Fruit fly (Drosophila melanogaster): ENCODE results near the gene CG42661.
"Not testable (repeated sequence)": the region's sequence is repeated elsewhere in the genome, so short reads cannot be mapped to it uniquely, and the experiment has no call there.

The CG42661 gene

dm6 chr3L:7450553-7450952 is 14.8 kb upstream of the CG42661 start, which contains the start of gene CG33278:
CG33278 (plus strand) TSS chr3L:7450853.
- TF ChIP-seq pan (optimal IDR thresholded peaks at IDR 0.05): no peak
- TF ChIP-seq EcR (GFP tag; optimal IDR thresholded peaks at IDR 0.05): no peak
- TF ChIP-seq psq (optimal IDR thresholded peaks at IDR 0.05): no peak
- no peak for TF ChIP-seq Dll (optimal IDR thresholded peaks at IDR 0.05)
- TF ChIP-seq CG8478 (optimal IDR thresholded peaks at IDR 0.05): no peak
- no peak for TF ChIP-seq usp (GFP tag; optimal IDR thresholded peaks at IDR 0.05)

dm6 chr3L:7455849-7456248 is 9.5 kb upstream of the CG42661 start, which contains the start of gene ppk26:
ppk26 (plus strand) TSS chr3L:7456149.
- TF ChIP-seq Dll (optimal IDR thresholded peaks at IDR 0.05): no peak
- TF ChIP-seq psq (optimal IDR thresholded peaks at IDR 0.05): no peak
- TF ChIP-seq EcR (GFP tag; optimal IDR thresholded peaks at IDR 0.05): no peak
- no peak for TF ChIP-seq usp (GFP tag; optimal IDR thresholded peaks at IDR 0.05)
- no peak for TF ChIP-seq CG8478 (optimal IDR thresholded peaks at IDR 0.05)
- TF ChIP-seq pan (optimal IDR thresholded peaks at IDR 0.05): no peak

dm6 chr3L:7470202-7470601 is 4.9 kb downstream of the CG42661 start, which contains the start of gene CG8543:
CG8543 (minus strand) TSS chr3L:7470302.
- TF ChIP-seq CG8478 (optimal IDR thresholded peaks at IDR 0.05): no peak
- no peak for TF ChIP-seq usp (GFP tag; optimal IDR thresholded peaks at IDR 0.05)
- TF ChIP-seq EcR (GFP tag; optimal IDR thresholded peaks at IDR 0.05): no peak
- no peak for TF ChIP-seq Dll (optimal IDR thresholded peaks at IDR 0.05)
- no peak for TF ChIP-seq pan (optimal IDR thresholded peaks at IDR 0.05)
- no peak for TF ChIP-seq psq (optimal IDR thresholded peaks at IDR 0.05)

- TF ChIP-seq psq (optimal IDR thresholded peaks at IDR 0.05) (no peak), Dll (optimal IDR thresholded peaks at IDR 0.05) (no peak), CG8478 (optimal IDR thresholded peaks at IDR 0.05) (no peak), pan (optimal IDR thresholded peaks at IDR 0.05) (no peak), EcR (GFP tag; optimal IDR thresholded peaks at IDR 0.05) (no peak), usp (GFP tag; optimal IDR thresholded peaks at IDR 0.05) (no peak)
Observed at dm6 chr3L:7471259-7471658, 6.0 kb downstream of the CG42661 start, which contains the start of gene CG8541. CG8541 (plus strand) TSS chr3L:7471559.

dm6 chr3L:7475270-7475669 is 10.0 kb downstream of the CG42661 start, which contains the start of gene CG43292:
CG43292 (plus strand) TSS chr3L:7475570.
- TF ChIP-seq usp (GFP tag; optimal IDR thresholded peaks at IDR 0.05): no peak
- no peak for TF ChIP-seq Dll (optimal IDR thresholded peaks at IDR 0.05)
- TF ChIP-seq psq (optimal IDR thresholded peaks at IDR 0.05): no peak
- no peak for TF ChIP-seq CG8478 (optimal IDR thresholded peaks at IDR 0.05)
- TF ChIP-seq pan (optimal IDR thresholded peaks at IDR 0.05): no peak
- TF ChIP-seq EcR (GFP tag; optimal IDR thresholded peaks at IDR 0.05): no peak

- TF ChIP-seq Dll (optimal IDR thresholded peaks at IDR 0.05) (no peak), CG8478 (optimal IDR thresholded peaks at IDR 0.05) (no peak), EcR (GFP tag; optimal IDR thresholded peaks at IDR 0.05) (no peak), usp (GFP tag; optimal IDR thresholded peaks at IDR 0.05) (no peak), pan (optimal IDR thresholded peaks at IDR 0.05) (no peak), psq (optimal IDR thresholded peaks at IDR 0.05) (no peak)
Observed at dm6 chr3L:7485667-7486066, 20.4 kb downstream of the CG42661 start, which contains the start of gene mthl6. mthl6 (plus strand) TSS chr3L:7485967.

- TF ChIP-seq CG8478 (optimal IDR thresholded peaks at IDR 0.05) (no peak), Dll (optimal IDR thresholded peaks at IDR 0.05) (no peak), psq (optimal IDR thresholded peaks at IDR 0.05) (no peak), pan (optimal IDR thresholded peaks at IDR 0.05) (no peak), EcR (GFP tag; optimal IDR thresholded peaks at IDR 0.05) (no peak)
Observed at dm6 chr3L:7491564-7491963, 26.3 kb downstream of the CG42661 start, which contains the start of gene Cyp316a1. Cyp316a1 (plus strand) TSS chr3L:7491864.

dm6 chr3L:7496097-7496496 is 30.8 kb downstream of the CG42661 start, which contains the start of gene Cyp4d8:
Cyp4d8 (minus strand) TSS chr3L:7496197.
- no peak for TF ChIP-seq usp (GFP tag; optimal IDR thresholded peaks at IDR 0.05)
- TF ChIP-seq pan (optimal IDR thresholded peaks at IDR 0.05): no peak
- no peak for TF ChIP-seq CG8478 (optimal IDR thresholded peaks at IDR 0.05)
- no peak for TF ChIP-seq EcR (GFP tag; optimal IDR thresholded peaks at IDR 0.05)
- TF ChIP-seq Dll (optimal IDR thresholded peaks at IDR 0.05): no peak
- TF ChIP-seq psq (optimal IDR thresholded peaks at IDR 0.05): no peak

- not testable (repeated sequence) for TF ChIP-seq Dll (optimal IDR thresholded peaks at IDR 0.05); psq (optimal IDR thresholded peaks at IDR 0.05); EcR (GFP tag; optimal IDR thresholded peaks at IDR 0.05)
Observed at dm6 chr3L:7498731-7499130, 33.4 kb downstream of the CG42661 start, which contains the start of gene CG8539. CG8539 (minus strand) TSS chr3L:7498831.

- TF ChIP-seq CG8478 (optimal IDR thresholded peaks at IDR 0.05) (no peak), pan (optimal IDR thresholded peaks at IDR 0.05) (no peak), usp (GFP tag; optimal IDR thresholded peaks at IDR 0.05) (no peak), Dll (optimal IDR thresholded peaks at IDR 0.05) (no peak), psq (optimal IDR thresholded peaks at IDR 0.05) (no peak), EcR (GFP tag; optimal IDR thresholded peaks at IDR 0.05) (no peak)
Observed at dm6 chr3L:7506117-7506516, 40.8 kb downstream of the CG42661 start, which contains the start of gene CG7548. CG7548 (minus strand) TSS chr3L:7506217.

dm6 chr3L:7510414-7511384 is 45.4 kb downstream of the CG42661 start, which contains the start of gene CG7546:
CG7546 (plus strand) TSS chr3L:7510986.
- no peak for TF ChIP-seq EcR (GFP tag; optimal IDR thresholded peaks at IDR 0.05)
- no peak for TF ChIP-seq pan (optimal IDR thresholded peaks at IDR 0.05)
- TF ChIP-seq Dll (optimal IDR thresholded peaks at IDR 0.05): no peak
- TF ChIP-seq CG8478 (optimal IDR thresholded peaks at IDR 0.05): no peak
- TF ChIP-seq usp (GFP tag; optimal IDR thresholded peaks at IDR 0.05): no peak
- TF ChIP-seq psq (optimal IDR thresholded peaks at IDR 0.05): no peak

All from whole organism.